Fruit fly (Drosophila melanogaster): Measurements from ENCODE around the gene Gr10a.

The Gr10a gene

dm6 chrX:11440944-11441343 is 23.7 kb upstream of the Gr10a start (continued):
- TF ChIP-seq GATAe (GFP tag; conservative IDR thresholded peaks at IDR 0.05) (no peak), ken (GFP tag; IDR thresholded peaks at IDR 0.05) (no peak), pb (GFP tag; optimal IDR thresholded peaks at IDR 0.05) (no peak), CG12659 (GFP tag; optimal IDR thresholded peaks at IDR 0.05) (peak; percentile 40), org-1 (GFP tag; optimal IDR thresholded peaks at IDR 0.05) (no peak), Mes4 (GFP tag; optimal IDR thresholded peaks at IDR 0.05) (no peak), chm (GFP tag; IDR thresholded peaks at IDR 0.05) (no peak), CG13775 (GFP tag; optimal IDR thresholded peaks at IDR 0.05) (peak; percentile 9), gt (GFP tag; IDR thresholded peaks at IDR 0.05) (no peak), YL-1 (GFP tag; optimal IDR thresholded peaks at IDR 0.05) (no peak), Hr51 (GFP tag; optimal IDR thresholded peaks at IDR 0.05) (peak in 1 of 2 experiments; percentile 60), CG18262 (tag; optimal IDR thresholded peaks at IDR 0.05) (peak; percentile 14), CG10979 (tag; optimal IDR thresholded peaks at IDR 0.05) (no peak), CG15073 (GFP tag; optimal IDR thresholded peaks at IDR 0.05) (no peak), unpg (GFP tag; optimal IDR thresholded peaks at IDR 0.05) (peak; percentile 31), p53 (GFP tag; optimal IDR thresholded peaks at IDR 0.05) (no peak), Hr3 (GFP tag; optimal IDR thresholded peaks at IDR 0.05) (peak; percentile 15), sr (GFP tag; IDR thresholded peaks at IDR 0.05) (no peak), Bteb2 (GFP tag; optimal IDR thresholded peaks at IDR 0.05) (no peak), CG15269 (tag; optimal IDR thresholded peaks at IDR 0.05) (peak; percentile 65), CG10147 (GFP tag; optimal IDR thresholded peaks at IDR 0.05) (peak; percentile 32), Oli (tag; optimal IDR thresholded peaks at IDR 0.05) (peak; percentile 56), Aef1 (GFP tag; IDR thresholded peaks at IDR 0.05) (no peak), CG10565 (GFP tag; optimal IDR thresholded peaks at IDR 0.05) (no peak), ash1 (GFP tag; optimal IDR thresholded peaks at IDR 0.05) (no peak), CG17912 (GFP tag; optimal IDR thresholded peaks at IDR 0.05) (no peak), H15 (GFP tag; IDR thresholded peaks at IDR 0.05) (no peak), NC2α (GFP tag; optimal IDR thresholded peaks at IDR 0.05) (no peak), Dad (GFP tag; optimal IDR thresholded peaks at IDR 0.05) (no peak), CG1233 (GFP tag; optimal IDR thresholded peaks at IDR 0.05) (peak; percentile 6), NFAT (GFP tag; IDR thresholded peaks at IDR 0.05) (no peak), pho (GFP tag; optimal IDR thresholded peaks at IDR 0.05) (no peak), CG3726 (GFP tag; IDR thresholded peaks at IDR 0.05) (no peak), ro (GFP tag; IDR thresholded peaks at IDR 0.05) (no peak), slbo (GFP tag; IDR thresholded peaks at IDR 0.05) (peak; percentile 28; the same call in 1 of the 2 replicates), hb (GFP tag; IDR thresholded peaks at IDR 0.05; ENCODE audit: partially characterized antibody) (no peak), Lim3 (GFP tag; IDR thresholded peaks at IDR 0.05) (no peak), z (GFP tag; IDR thresholded peaks at IDR 0.05) (no peak), CG9609 (GFP tag; optimal IDR thresholded peaks at IDR 0.05) (no peak), Mrtf (GFP tag; IDR thresholded peaks at IDR 0.05) (no peak), CG8944 (GFP tag; optimal IDR thresholded peaks at IDR 0.05) (no peak), CG13624 (GFP tag; optimal IDR thresholded peaks at IDR 0.05) (no peak), ac (GFP tag; optimal IDR thresholded peaks at IDR 0.05) (no peak), CrebB (tag; optimal IDR thresholded peaks at IDR 0.05) (no peak), CG10321 (GFP tag; IDR thresholded peaks at IDR 0.05) (no peak), caup (GFP tag; optimal IDR thresholded peaks at IDR 0.05; ENCODE audit: severe bottlenecking) (no peak), CG11398 (GFP tag; optimal IDR thresholded peaks at IDR 0.05) (no peak), pan (optimal IDR thresholded peaks at IDR 0.05) (no peak), pan (GFP tag; optimal IDR thresholded peaks at IDR 0.05 in 1 of 2, IDR thresholded peaks at IDR 0.05 in 1 of 2) (peak in 1 of 2 experiments; percentile 4), CG17359 (tag; optimal IDR thresholded peaks at IDR 0.05) (peak; percentile 34), fd3F (GFP tag; optimal IDR thresholded peaks at IDR 0.05) (peak; percentile 34), CG11695 (GFP tag; IDR thresholded peaks at IDR 0.05) (no peak), croc (GFP tag; conservative IDR thresholded peaks at IDR 0.05) (no peak)
